Fruit fly (Drosophila melanogaster) whole organism, embryonic: ENCODE data around the gene Cyp4ac2.

Experiments
- Aef1 ChIP-seq: fragments of 200-800 bp; sonication (Bioruptor generic); IDR thresholded peaks from 3 replicates; pipeline ENCODE4 v1.3.6; 2022; ENCODE audit warnings: missing biosample characterization, missing genetic modification characterization
- C15 ChIP-seq: fragments of 200-800 bp; sonication (Bioruptor generic); IDR thresholded peaks from 3 replicates; pipeline ENCODE4 v1.3.6; 2022; ENCODE audit warnings: missing biosample characterization, missing genetic modification characterization
- CG10274 ChIP-seq: fragments of 200-800 bp; sonication (Bioruptor generic); optimal IDR thresholded peaks from 3 replicates; lab custom pipeline; 2017; ENCODE audit warnings: missing biosample characterization, mild to moderate bottlenecking, missing genetic modification characterization
- CG10431 ChIP-seq: fragments of 200-800 bp; sonication (Bioruptor generic); optimal IDR thresholded peaks from 3 replicates; lab custom pipeline; 2018; ENCODE audit warnings: missing biosample characterization, mild to moderate bottlenecking, missing genetic modification characterization
- CG12104 ChIP-seq: fragments of 200-800 bp; sonication (Bioruptor generic); optimal IDR thresholded peaks from 3 replicates; lab custom pipeline; 2016; ENCODE audit warnings: missing biosample characterization, missing genetic modification characterization
- CG1233 ChIP-seq: fragments of 200-800 bp; sonication (Bioruptor generic); optimal IDR thresholded peaks from 4 replicates; lab custom pipeline; 2018; ENCODE audit warnings: missing biosample characterization, mild to moderate bottlenecking, missing genetic modification characterization
- CG13624 ChIP-seq: fragments of 200-800 bp; sonication (Bioruptor generic); optimal IDR thresholded peaks from 2 replicates; lab custom pipeline; 2016; ENCODE audit warnings: missing biosample characterization, missing genetic modification characterization
- CG15011 ChIP-seq: fragments of 200-800 bp; sonication (Bioruptor generic); optimal IDR thresholded peaks from 3 replicates; lab custom pipeline; 2018; ENCODE audit warnings: missing biosample characterization, mild to moderate bottlenecking, missing genetic modification characterization
- CG1529 ChIP-seq: fragments of 200-800 bp; sonication (Bioruptor generic); optimal IDR thresholded peaks from 3 replicates; lab custom pipeline; 2018; ENCODE audit warnings: missing biosample characterization, missing genetic modification characterization
- CG16813 ChIP-seq: fragments of 200-800 bp; sonication (Bioruptor generic); IDR thresholded peaks from 3 replicates; pipeline ENCODE4 v1.3.6; 2022; ENCODE audit warnings: missing biosample characterization, missing genetic modification characterization; ENCODE audit not compliant: partially characterized antibody
- CG3847 ChIP-seq: fragments of 200-800 bp; sonication (Bioruptor generic); IDR thresholded peaks from 2 replicates; pipeline ENCODE4 v1.3.6; 2022; ENCODE audit warnings: missing biosample characterization, missing genetic modification characterization
- CG5245 ChIP-seq: fragments of 200-800 bp; sonication (Bioruptor generic); optimal IDR thresholded peaks from 3 replicates; lab custom pipeline; 2016; ENCODE audit warnings: missing biosample characterization, missing genetic modification characterization
- CG6175 ChIP-seq: fragments of 200-800 bp; sonication (Bioruptor generic); IDR thresholded peaks from 3 replicates; pipeline ENCODE4 v1.3.6; 2022; ENCODE audit warnings: missing biosample characterization, missing genetic modification characterization
- CG9727 ChIP-seq: fragments of 200-800 bp; sonication (Bioruptor generic); optimal IDR thresholded peaks from 3 replicates; lab custom pipeline; 2017; ENCODE audit warnings: missing biosample characterization, mild to moderate bottlenecking, missing genetic modification characterization
- CG9932 ChIP-seq: fragments of 200-800 bp; sonication (Bioruptor generic); IDR thresholded peaks from 2 replicates; pipeline ENCODE4 v1.3.6; 2022; ENCODE audit warnings: missing biosample characterization, missing genetic modification characterization
- CkIIα-i1 ChIP-seq: fragments of 200-800 bp; sonication (Bioruptor generic); IDR thresholded peaks from 2 replicates; pipeline ENCODE4 v1.3.6; 2022; ENCODE audit warnings: missing biosample characterization, missing genetic modification characterization
- Dek ChIP-seq: fragments of 200-800 bp; sonication (Bioruptor generic); optimal IDR thresholded peaks from 3 replicates; lab custom pipeline; 2019; ENCODE audit warnings: missing biosample characterization, mild to moderate bottlenecking, missing genetic modification characterization, moderate library complexity
- Dref ChIP-seq: fragments of 200-800 bp; sonication (Bioruptor generic); IDR thresholded peaks from 2 replicates; pipeline ENCODE4 v1.3.6; 2022; ENCODE audit warnings: missing biosample characterization, missing genetic modification characterization
- Drgx ChIP-seq: fragments of 200-800 bp; sonication (Bioruptor generic); IDR thresholded peaks from 2 replicates; pipeline ENCODE4 v1.3.6; 2022; ENCODE audit warnings: missing biosample characterization, missing genetic modification characterization
- E2f2 ChIP-seq: fragments of 200-800 bp; sonication (Bioruptor generic); IDR thresholded peaks from 2 replicates; pipeline ENCODE4 v1.3.6; 2022; ENCODE audit warnings: missing biosample characterization, missing genetic modification characterization
- HLH3B ChIP-seq: fragments of 200-800 bp; sonication (Bioruptor generic); IDR thresholded peaks from 2 replicates; pipeline ENCODE4 v1.3.6; 2022; ENCODE audit warnings: missing biosample characterization, missing genetic modification characterization
- Hand ChIP-seq: fragments of 200-800 bp; sonication (Bioruptor generic); optimal IDR thresholded peaks from 2 replicates; lab custom pipeline; 2017; ENCODE audit warnings: mild to moderate bottlenecking, missing biosample characterization, missing genetic modification reagents, missing genetic modification characterization
- Hmx ChIP-seq: fragments of 200-800 bp; sonication (Bioruptor generic); optimal IDR thresholded peaks from 2 replicates; lab custom pipeline; 2016; ENCODE audit warnings: missing biosample characterization, missing genetic modification characterization
- MBD-R2 ChIP-seq: fragments of 200-800 bp; sonication (Bioruptor generic); IDR thresholded peaks from 2 replicates; pipeline ENCODE4 v1.3.6; 2022; ENCODE audit warnings: missing biosample characterization, missing genetic modification characterization
- Oli ChIP-seq: fragments of 200-800 bp; sonication (Bioruptor generic); optimal IDR thresholded peaks from 2 replicates; lab custom pipeline; 2018; ENCODE audit warnings: missing biosample characterization, mild to moderate bottlenecking, missing genetic modification characterization, moderate library complexity
- Ptx1 ChIP-seq: fragments of 200-800 bp; sonication (Bioruptor generic); IDR thresholded peaks from 2 replicates; pipeline ENCODE4 v1.3.6; 2022; ENCODE audit warnings: missing biosample characterization, missing genetic modification characterization
- Sox100B ChIP-seq: fragments of 200-800 bp; sonication (Bioruptor generic); optimal IDR thresholded peaks from 3 replicates; lab custom pipeline; 2018; ENCODE audit warnings: missing biosample characterization, mild to moderate bottlenecking, missing genetic modification characterization
- Tbp ChIP-seq: fragments of >200 bp; optimal IDR thresholded peaks from 2 replicates; lab custom pipeline; 2018; ENCODE audit warnings: missing biosample characterization, missing genetic modification characterization
- Trl ChIP-seq, 3 experiments: fragments of >200 bp in 2 of 3; fragments of 200-800 bp in 1 of 3; sonication (Bioruptor generic) in 1 of 3; optimal IDR thresholded peaks; 2 replicates in 1 of 3; 3 replicates in 2 of 3; lab custom pipeline; 2016 to 2017; ENCODE audit warnings: missing biosample characterization in 1 of 3, missing genetic modification characterization in 1 of 3
- ac ChIP-seq: fragments of 200-800 bp; sonication (Bioruptor generic); optimal IDR thresholded peaks from 3 replicates; lab custom pipeline; 2017; ENCODE audit warnings: missing biosample characterization, mild to moderate bottlenecking, missing genetic modification characterization
- ci ChIP-seq: fragments of 200-800 bp; sonication (Bioruptor generic); IDR thresholded peaks from 3 replicates; pipeline ENCODE4 v1.3.6; 2022; ENCODE audit warnings: missing biosample characterization, missing genetic modification characterization
- corto ChIP-seq: fragments of 200-800 bp; sonication (Bioruptor generic); optimal IDR thresholded peaks from 2 replicates; lab custom pipeline; 2016; ENCODE audit warnings: missing biosample characterization, mild to moderate bottlenecking, missing genetic modification characterization, moderate library complexity
- crp ChIP-seq, 2 experiments: fragments of 200-800 bp; sonication (Bioruptor generic); optimal IDR thresholded peaks; 2 replicates in 1 of 2; 3 replicates in 1 of 2; lab custom pipeline; 2017; ENCODE audit warnings: missing biosample characterization in 2 of 2, missing genetic modification characterization in 2 of 2, mild to moderate bottlenecking in 1 of 2, moderate library complexity in 1 of 2
- danr ChIP-seq: fragments of 200-800 bp; sonication (Bioruptor generic); IDR thresholded peaks from 2 replicates; pipeline ENCODE4 v1.3.6; 2022; ENCODE audit warnings: missing biosample characterization, missing genetic modification characterization
- dmrt11E ChIP-seq: fragments of 200-800 bp; sonication (Bioruptor generic); optimal IDR thresholded peaks from 3 replicates; lab custom pipeline; 2018; ENCODE audit warnings: missing biosample characterization, mild to moderate bottlenecking, missing genetic modification characterization, moderate library complexity
- dmrt99B ChIP-seq: fragments of 200-800 bp; sonication (Bioruptor generic); optimal IDR thresholded peaks from 2 replicates; lab custom pipeline; 2018; ENCODE audit warnings: missing biosample characterization, mild to moderate bottlenecking, missing genetic modification characterization, moderate library complexity
- dpn ChIP-seq, 2 experiments: fragments of 200-800 bp; sonication (Bioruptor generic); optimal IDR thresholded peaks; 3 replicates each; lab custom pipeline; 2016; ENCODE audit warnings: missing biosample characterization in 2 of 2, missing genetic modification characterization in 2 of 2
- dysf ChIP-seq: fragments of 200-800 bp; sonication (Bioruptor generic); IDR thresholded peaks from 3 replicates; pipeline ENCODE4 v1.3.6; 2022; ENCODE audit warnings: missing biosample characterization, missing genetic modification characterization
- fu2 ChIP-seq: fragments of 200-800 bp; sonication (Bioruptor generic); optimal IDR thresholded peaks from 2 replicates; lab custom pipeline; 2016; ENCODE audit warnings: missing biosample characterization, missing genetic modification characterization
- gcm2 ChIP-seq: fragments of 200-800 bp; sonication (Bioruptor generic); optimal IDR thresholded peaks from 2 replicates; lab custom pipeline; 2016; ENCODE audit warnings: missing biosample characterization, missing genetic modification characterization
- grn ChIP-seq: fragments of 200-800 bp; sonication (Bioruptor generic); optimal IDR thresholded peaks from 3 replicates; lab custom pipeline; 2017; ENCODE audit warnings: missing biosample characterization, missing genetic modification characterization
- kni ChIP-seq: fragments of 200-800 bp; sonication (Bioruptor generic); optimal IDR thresholded peaks from 3 replicates; lab custom pipeline; 2017; ENCODE audit warnings: mild to moderate bottlenecking, missing biosample characterization, missing genetic modification reagents, missing genetic modification characterization
- row ChIP-seq: fragments of 200-800 bp; sonication (Bioruptor generic); IDR thresholded peaks from 3 replicates; pipeline ENCODE4 v1.3.6; 2022; ENCODE audit warnings: missing biosample characterization, missing genetic modification characterization
- salm ChIP-seq: fragments of 200-800 bp; sonication (Bioruptor generic); optimal IDR thresholded peaks from 2 replicates; lab custom pipeline; 2018; ENCODE audit warnings: missing biosample characterization, mild to moderate bottlenecking, missing genetic modification characterization
- sens-2 ChIP-seq: fragments of 200-800 bp; sonication (Bioruptor generic); IDR thresholded peaks from 2 replicates; pipeline ENCODE4 v1.3.6; 2022; ENCODE audit warnings: missing biosample characterization, missing genetic modification characterization
- sug ChIP-seq: fragments of 200-800 bp; optimal IDR thresholded peaks from 2 replicates; lab custom pipeline; 2019; ENCODE audit warnings: missing biosample characterization, mild to moderate bottlenecking, missing genetic modification characterization, moderate library complexity
- tgo ChIP-seq: fragments of 200-800 bp; sonication (Bioruptor generic); IDR thresholded peaks from 3 replicates; pipeline ENCODE4 v1.3.6; 2022; ENCODE audit warnings: missing biosample characterization, missing genetic modification characterization
- tin ChIP-seq: fragments of 200-800 bp; sonication (Bioruptor generic); optimal IDR thresholded peaks from 3 replicates; lab custom pipeline; 2016; ENCODE audit warnings: missing biosample characterization, missing genetic modification characterization
- trem ChIP-seq: fragments of 200-800 bp; optimal IDR thresholded peaks from 3 replicates; lab custom pipeline; 2019; ENCODE audit warnings: missing biosample characterization, mild to moderate bottlenecking, missing genetic modification characterization, moderate library complexity
- vvl ChIP-seq: fragments of 200-800 bp; sonication (Bioruptor generic); IDR thresholded peaks from 2 replicates; pipeline ENCODE4 v1.3.6; 2022; ENCODE audit warnings: missing biosample characterization, missing genetic modification characterization
- zf30C ChIP-seq: fragments of 200-800 bp; sonication (Bioruptor generic); optimal IDR thresholded peaks from 3 replicates; lab custom pipeline; 2018; ENCODE audit warnings: missing biosample characterization, mild to moderate bottlenecking, missing genetic modification characterization

The Cyp4ac2 gene

DNA sequence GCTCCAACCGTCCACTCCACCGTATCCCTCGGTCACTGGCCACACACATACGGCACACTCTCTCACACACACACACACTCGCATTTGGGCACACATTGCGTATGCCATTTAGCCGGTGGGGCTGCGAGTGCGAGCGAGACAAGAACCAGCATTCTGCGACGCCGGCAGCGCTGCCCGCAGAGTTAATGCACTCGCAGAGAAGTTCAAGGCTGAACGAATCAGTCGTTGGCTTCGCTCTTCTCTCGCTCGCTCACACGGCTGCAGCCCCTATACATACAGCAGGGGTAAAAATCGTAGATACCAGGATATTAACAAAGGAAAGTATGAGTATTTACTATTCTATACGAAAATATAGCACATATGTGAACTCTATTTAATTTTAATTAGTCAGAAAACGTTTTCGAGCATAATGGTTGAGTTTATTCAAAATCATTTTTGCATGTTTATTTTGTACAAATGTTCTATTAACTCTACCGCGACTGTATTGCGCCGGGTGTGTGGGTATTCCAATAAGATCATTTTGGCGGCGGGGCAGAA, 26.9 kb downstream of the Cyp4ac2 start (continued):
- peak; percentile 88 for TF ChIP-seq Drgx (GFP tag; lab: Robert Waterston, UW)
- TF ChIP-seq fu2 = peak; percentile 35
- TF ChIP-seq ac (GFP tag; lab: Kevin White, UChicago) = peak; percentile 77
- TF ChIP-seq ci (GFP tag; lab: Robert Waterston, UW) = peak; percentile 78
- no peak for TF ChIP-seq Tbp
- peak; percentile 85 for TF ChIP-seq trem (tag; lab: Kevin White, UChicago)
- TF ChIP-seq CG5245 (GFP tag; lab: Kevin White, UChicago) = peak; percentile 55
- peak; percentile 35 for TF ChIP-seq salm
- TF ChIP-seq CG10274 (GFP tag; lab: Kevin White, UChicago) = peak; percentile 58
- no peak for TF ChIP-seq Dref (GFP tag; lab: Robert Waterston, UW)
- peak; percentile 3 for TF ChIP-seq sug
- peak; percentile 98 for TF ChIP-seq corto (GFP tag; lab: Kevin White, UChicago)
- peak in 1 of 2 experiments; percentile 27 for TF ChIP-seq crp (GFP tag; optimal IDR thresholded peaks at IDR 0.05; lab: Kevin White, UChicago)
- no peak for TF ChIP-seq zf30C (GFP tag; lab: Kevin White, UChicago)
- TF ChIP-seq Hmx = no peak
- TF ChIP-seq HLH3B = peak; percentile 63
- TF ChIP-seq dmrt11E (tag; lab: Kevin White, UChicago) = peak; percentile 89
- peak; percentile 69 for TF ChIP-seq dysf (GFP tag; lab: Robert Waterston, UW)
- no peak for TF ChIP-seq CG6175 (GFP tag; lab: Robert Waterston, UW)
- peak; percentile 81 for TF ChIP-seq dmrt99B (tag; lab: Kevin White, UChicago)
- TF ChIP-seq dpn (GFP tag; optimal IDR thresholded peaks at IDR 0.05; lab: Kevin White, UChicago) = peak; percentile 51 to 52
- peak; percentile 91 for TF ChIP-seq row
- peak; percentile 74 for TF ChIP-seq CG10431
- TF ChIP-seq vvl (GFP tag; lab: Robert Waterston, UW) = peak; percentile 80
- no peak for TF ChIP-seq CG16813
- TF ChIP-seq CG9932 = no peak
- TF ChIP-seq CG12104 (GFP tag; lab: Kevin White, UChicago) = peak; percentile 59
- TF ChIP-seq Dek (tag; lab: Kevin White, UChicago) = peak; percentile 21
- peak; percentile 80 for TF ChIP-seq Oli (tag; lab: Kevin White, UChicago)
- TF ChIP-seq CG1233 = peak; percentile 63
- peak; percentile 74 for TF ChIP-seq Sox100B (GFP tag; lab: Kevin White, UChicago)
- peak; percentile 23; the same call in 1 of the 2 replicates for TF ChIP-seq CG3847 (GFP tag; lab: Robert Waterston, UW)
- peak; percentile 45 for TF ChIP-seq CG1529
- no peak for TF ChIP-seq sens-2
- no peak for TF ChIP-seq C15 (GFP tag; lab: Robert Waterston, UW)
- peak; percentile 81 for TF ChIP-seq CG9727
- peak; percentile 71 for TF ChIP-seq tin (GFP tag; lab: Kevin White, UChicago)
- TF ChIP-seq E2f2 = peak; percentile 52; the same call in 1 of the 2 replicates
- peak; percentile 73 for TF ChIP-seq Ptx1 (GFP tag; lab: Robert Waterston, UW)
- TF ChIP-seq Hand (GFP tag; lab: Kevin White, UChicago) = peak; percentile 25
- TF ChIP-seq Trl (optimal IDR thresholded peaks at IDR 0.05; lab: Kevin White, UChicago) = peak in 1 of 2 experiments; percentile 32
- peak; percentile 52 for TF ChIP-seq Trl (GFP tag; optimal IDR thresholded peaks at IDR 0.05; lab: Kevin White, UChicago)
- peak; percentile 22; the same call in 1 of the 3 replicates for TF ChIP-seq Aef1
- peak; percentile 35 for TF ChIP-seq gcm2 (GFP tag; lab: Kevin White, UChicago)
- TF ChIP-seq CG13624 = peak; percentile 34
- TF ChIP-seq MBD-R2 (GFP tag; lab: Robert Waterston, UW) = no peak
- TF ChIP-seq danr = 0 out of 2 replicates have a peak, but pooled peaks have one; percentile 11
- no peak for TF ChIP-seq CkIIα-i1 (GFP tag; lab: Robert Waterston, UW)
- no peak for TF ChIP-seq grn (GFP tag; lab: Kevin White, UChicago)
- TF ChIP-seq kni (GFP tag; lab: Kevin White, UChicago) = peak; percentile 31
- TF ChIP-seq CG15011 (GFP tag; lab: Kevin White, UChicago) = peak; percentile 67
- TF ChIP-seq tgo (GFP tag; lab: Robert Waterston, UW) = peak; percentile 73
